Fruit fly (Drosophila melanogaster) whole organism, prepupa: ENCODE data around the gene CG15890.
A peak's percentile ranks its signal among the peaks of the same experiment; 100 is the strongest.

Experiments
- CG10669 ChIP-seq: fragments of 200-800 bp; sonication (Bioruptor generic); optimal IDR thresholded peaks from 3 replicates; lab custom pipeline; 2018; ENCODE audit warnings: missing biosample characterization, mild to moderate bottlenecking, missing genetic modification characterization, moderate library complexity
- CG11294 ChIP-seq: fragments of 200-800 bp; sonication (Bioruptor generic); IDR thresholded peaks from 2 replicates; pipeline ENCODE4 v1.3.6; 2022; ENCODE audit warnings: missing biosample characterization, missing genetic modification characterization
- CG1621 ChIP-seq: fragments of 200-800 bp; sonication (Bioruptor generic); optimal IDR thresholded peaks from 3 replicates; lab custom pipeline; 2018; ENCODE audit warnings: missing biosample characterization, mild to moderate bottlenecking, missing genetic modification characterization
- CG16779 ChIP-seq: fragments of 200-800 bp; sonication (Bioruptor generic); optimal IDR thresholded peaks from 3 replicates; lab custom pipeline; 2017; ENCODE audit warnings: missing biosample characterization, mild to moderate bottlenecking, missing genetic modification characterization
- CG32006 ChIP-seq: fragments of 200-800 bp; sonication (Bioruptor generic); optimal IDR thresholded peaks from 3 replicates; lab custom pipeline; 2017; ENCODE audit warnings: missing biosample characterization, mild to moderate bottlenecking, missing genetic modification characterization
- CG3919 ChIP-seq: fragments of 200-800 bp; sonication (Bioruptor generic); optimal IDR thresholded peaks from 3 replicates; lab custom pipeline; 2016; ENCODE audit warnings: missing biosample characterization, missing genetic modification characterization
- CG4318 ChIP-seq: fragments of 200-800 bp; sonication (Bioruptor generic); optimal IDR thresholded peaks from 3 replicates; lab custom pipeline; 2017; ENCODE audit warnings: missing biosample characterization, mild to moderate bottlenecking, missing genetic modification characterization
- CG6276 ChIP-seq: fragments of 200-800 bp; sonication (Bioruptor generic); optimal IDR thresholded peaks from 2 replicates; lab custom pipeline; 2017; ENCODE audit warnings: missing biosample characterization, mild to moderate bottlenecking, missing genetic modification characterization
- CG6792 ChIP-seq: fragments of 200-800 bp; sonication (Bioruptor generic); optimal IDR thresholded peaks from 3 replicates; lab custom pipeline; 2016; ENCODE audit warnings: missing biosample characterization, missing genetic modification characterization
- CG8119 ChIP-seq: fragments of 200-800 bp; sonication (Bioruptor generic); IDR thresholded peaks from 3 replicates; pipeline ENCODE4 v1.3.6; 2022; ENCODE audit warnings: missing biosample characterization, missing genetic modification characterization
- CG8319 ChIP-seq: fragments of 200-800 bp; sonication (Bioruptor generic); optimal IDR thresholded peaks from 3 replicates; lab custom pipeline; 2016; ENCODE audit warnings: missing biosample characterization, missing genetic modification characterization
- CG8632 ChIP-seq: fragments of 200-800 bp; sonication (Bioruptor generic); optimal IDR thresholded peaks from 3 replicates; lab custom pipeline; 2016; ENCODE audit warnings: missing biosample characterization, missing genetic modification characterization
- CG9139 ChIP-seq: fragments of 200-800 bp; sonication (Bioruptor generic); optimal IDR thresholded peaks from 3 replicates; lab custom pipeline; 2017; ENCODE audit warnings: missing biosample characterization, mild to moderate bottlenecking, missing genetic modification characterization
- Eip93F ChIP-seq: fragments of 200-800 bp; sonication (Bioruptor generic); optimal IDR thresholded peaks from 2 replicates; lab custom pipeline; 2016; ENCODE audit warnings: missing biosample characterization, mild to moderate bottlenecking, missing genetic modification characterization
- Gug ChIP-seq: fragments of 200-800 bp; sonication (Bioruptor generic); IDR thresholded peaks from 2 replicates; pipeline ENCODE4 v1.3.6; 2022; ENCODE audit warnings: missing biosample characterization, missing genetic modification characterization
- Hr4 ChIP-seq: fragments of 200-800 bp; sonication (Bioruptor generic); optimal IDR thresholded peaks from 3 replicates; lab custom pipeline; 2016; ENCODE audit warnings: missing biosample characterization, missing genetic modification characterization
- Met ChIP-seq: fragments of 200-800 bp; sonication (Bioruptor generic); optimal IDR thresholded peaks from 3 replicates; lab custom pipeline; 2016; ENCODE audit warnings: missing biosample characterization, missing genetic modification characterization
- Sox14 ChIP-seq: fragments of 200-800 bp; sonication (Bioruptor generic); optimal IDR thresholded peaks from 3 replicates; lab custom pipeline; 2016; ENCODE audit warnings: missing biosample characterization, missing genetic modification characterization
- acj6 ChIP-seq: fragments of 200-800 bp; sonication (Bioruptor generic); optimal IDR thresholded peaks from 3 replicates; lab custom pipeline; 2016; ENCODE audit warnings: missing biosample characterization, missing genetic modification characterization
- cyc ChIP-seq: fragments of 200-800 bp; sonication (Bioruptor generic); optimal IDR thresholded peaks from 3 replicates; lab custom pipeline; 2016; ENCODE audit warnings: missing biosample characterization, missing genetic modification characterization
- dac ChIP-seq: fragments of 200-800 bp; sonication (Bioruptor generic); optimal IDR thresholded peaks from 2 replicates; lab custom pipeline; 2017; ENCODE audit warnings: missing biosample characterization, mild to moderate bottlenecking, missing genetic modification characterization
- eg ChIP-seq: fragments of 200-800 bp; sonication (Bioruptor generic); IDR thresholded peaks from 3 replicates; pipeline ENCODE4 v1.3.6; 2022; ENCODE audit warnings: missing biosample characterization, missing genetic modification characterization
- fd59A ChIP-seq: fragments of 200-800 bp; sonication (Bioruptor generic); optimal IDR thresholded peaks from 2 replicates; lab custom pipeline; 2017; ENCODE audit warnings: missing biosample characterization, mild to moderate bottlenecking, missing genetic modification characterization, missing genetic modification reagents
- fkh ChIP-seq: fragments of 200-800 bp; sonication (Bioruptor generic); optimal IDR thresholded peaks from 3 replicates; lab custom pipeline; 2017; ENCODE audit warnings: missing biosample characterization, mild to moderate bottlenecking, missing genetic modification characterization, moderate library complexity
- lz ChIP-seq: fragments of 200-800 bp; sonication (Bioruptor generic); optimal IDR thresholded peaks from 3 replicates; lab custom pipeline; 2016; ENCODE audit warnings: missing biosample characterization, missing genetic modification characterization
- net ChIP-seq: fragments of 200-800 bp; sonication (Bioruptor generic); optimal IDR thresholded peaks from 3 replicates; lab custom pipeline; 2016; ENCODE audit warnings: missing biosample characterization, missing genetic modification characterization
- pdm3 ChIP-seq: fragments of 200-800 bp; sonication (Bioruptor generic); optimal IDR thresholded peaks from 3 replicates; lab custom pipeline; 2016; ENCODE audit warnings: missing biosample characterization, missing genetic modification characterization
- salr ChIP-seq, 2 experiments: fragments of 200-800 bp; sonication (Bioruptor generic); optimal IDR thresholded peaks; 3 replicates each; lab custom pipeline; 2016 to 2018; ENCODE audit warnings: missing biosample characterization in 2 of 2, missing genetic modification characterization in 2 of 2, mild to moderate bottlenecking in 1 of 2
- spab ChIP-seq: fragments of 200-800 bp; sonication (Bioruptor generic); optimal IDR thresholded peaks from 2 replicates; lab custom pipeline; 2017; ENCODE audit warnings: missing biosample characterization, mild to moderate bottlenecking, missing genetic modification characterization, missing genetic modification reagents
- ss ChIP-seq, 2 experiments: fragments of 200-800 bp; sonication (Bioruptor generic); optimal IDR thresholded peaks; 2 replicates in 1 of 2; 3 replicates in 1 of 2; lab custom pipeline; 2017 to 2018; ENCODE audit warnings: mild to moderate bottlenecking in 2 of 2, missing biosample characterization in 2 of 2, missing genetic modification characterization in 2 of 2, moderate library complexity in 1 of 2
- vri ChIP-seq: fragments of 200-800 bp; sonication (Bioruptor generic); optimal IDR thresholded peaks from 3 replicates; lab custom pipeline; 2016; ENCODE audit warnings: missing biosample characterization, mild to moderate bottlenecking, missing genetic modification characterization

The CG15890 gene

dm6 chrX:14805646-14806045 is 40.1 kb upstream of the CG15890 start (continued):
- TF ChIP-seq pdm3 (GFP tag; lab: Kevin White, UChicago) = peak; percentile 4

dm6 chrX:14802611-14803110 is 37.1 kb upstream of the CG15890 start:
- no peak for TF ChIP-seq acj6 (GFP tag; lab: Kevin White, UChicago)
- TF ChIP-seq Gug (GFP tag; lab: Robert Waterston, UW) = no peak
- no peak for TF ChIP-seq CG16779 (tag; lab: Kevin White, UChicago)
- TF ChIP-seq fkh (GFP tag; lab: Kevin White, UChicago) = peak; percentile 43

dm6 chrX:14786451-14786850 is 20.9 kb upstream of the CG15890 start, which contains the start of gene Ag5r:
Ag5r (minus strand) TSS chrX:14786551.
- no peak for TF ChIP-seq ss (GFP tag; optimal IDR thresholded peaks at IDR 0.05; lab: Kevin White, UChicago)
- no peak for TF ChIP-seq salr (GFP tag; optimal IDR thresholded peaks at IDR 0.05; lab: Kevin White, UChicago)
- TF ChIP-seq CG3919 (GFP tag; lab: Kevin White, UChicago) = no peak
- no peak for TF ChIP-seq vri (GFP tag; lab: Kevin White, UChicago)
- no peak for TF ChIP-seq fd59A (GFP tag; lab: Kevin White, UChicago)
- no peak for TF ChIP-seq CG11294 (GFP tag; lab: Robert Waterston, UW)
- TF ChIP-seq net (GFP tag; lab: Kevin White, UChicago) = no peak

- TF ChIP-seq Hr4 (GFP tag; lab: Kevin White, UChicago) = no peak
- TF ChIP-seq CG8632 (GFP tag; lab: Kevin White, UChicago) = no peak
- TF ChIP-seq CG6276 = no peak
- no peak for TF ChIP-seq CG8319 (GFP tag; lab: Kevin White, UChicago)
- no peak for TF ChIP-seq eg
- no peak for TF ChIP-seq net (GFP tag; lab: Kevin White, UChicago)
- no peak for TF ChIP-seq cyc (GFP tag; lab: Kevin White, UChicago)
- no peak for TF ChIP-seq lz (GFP tag; lab: Kevin White, UChicago)
- TF ChIP-seq CG3919 (GFP tag; lab: Kevin White, UChicago) = no peak
- TF ChIP-seq CG4318 (GFP tag; lab: Kevin White, UChicago) = no peak
- no peak for TF ChIP-seq fkh (GFP tag; lab: Kevin White, UChicago)
- no peak for TF ChIP-seq CG8119 (GFP tag; lab: Robert Waterston, UW)
- no peak for TF ChIP-seq CG10669
- TF ChIP-seq dac (GFP tag; lab: Kevin White, UChicago) = no peak
- no peak for TF ChIP-seq Gug (GFP tag; lab: Robert Waterston, UW)
- no peak for TF ChIP-seq CG6792 (GFP tag; lab: Kevin White, UChicago)
- TF ChIP-seq spab (GFP tag; lab: Kevin White, UChicago) = no peak
- TF ChIP-seq CG32006 (GFP tag; lab: Kevin White, UChicago) = no peak
Observed at dm6 chrX:14784002-14784568, 18.5 kb upstream of the CG15890 start, which contains the start of gene Ag5r2. Ag5r2 (minus strand) TSS chrX:14784052.

dm6 chrX:14776474-14776873 is 10.9 kb upstream of the CG15890 start, which contains the start of gene CG5347:
CG5347 (plus strand) TSS chrX:14776774.
- TF ChIP-seq dac (GFP tag; lab: Kevin White, UChicago) (no peak), CG8119 (GFP tag; lab: Robert Waterston, UW) (no peak), CG8319 (GFP tag; lab: Kevin White, UChicago) (no peak), acj6 (GFP tag; lab: Kevin White, UChicago) (no peak), CG9139 (GFP tag; lab: Kevin White, UChicago) (no peak), CG1621 (tag; lab: Kevin White, UChicago) (no peak), CG6276 (no peak), CG11294 (GFP tag; lab: Robert Waterston, UW) (no peak), Sox14 (GFP tag; lab: Kevin White, UChicago) (no peak), vri (GFP tag; lab: Kevin White, UChicago) (no peak), Met (no peak), Eip93F (no peak), eg (no peak), net (GFP tag; lab: Kevin White, UChicago) (no peak), Gug (GFP tag; lab: Robert Waterston, UW) (no peak)
- TF ChIP-seq, all 60 proteins: peak for 0
